Worm (Caenorhabditis elegans) whole organism, L4 larva: ENCODE measurements around the gene ZK938.3.

ENCODE experiments used
- aly-2 ChIP-seq: sonication (generic microtip); optimal IDR thresholded peaks from 2 replicates; lab custom pipeline; 2018; ENCODE audit warnings: missing biosample characterization, missing genetic modification characterization
- ama-1 ChIP-seq: fragments of 150-350 bp; optimal IDR thresholded peaks from 2 replicates; lab custom pipeline; 2014; ENCODE audit warnings: inconsistent platforms, mixed read lengths
- fos-1 ChIP-seq: fragments of 150-350 bp; optimal IDR thresholded peaks from 2 replicates; lab custom pipeline; 2014; ENCODE audit warnings: missing biosample characterization, missing genetic modification characterization
- jun-1 ChIP-seq: fragments of 150-350 bp; optimal IDR thresholded peaks from 2 replicates; lab custom pipeline; 2014; ENCODE audit warnings: missing biosample characterization, missing genetic modification reagents, missing genetic modification characterization
- lim-7 ChIP-seq: fragments of 200-800 bp; sonication (Bioruptor generic); IDR thresholded peaks from 2 replicates; pipeline ENCODE4 v1.3.6; 2022; ENCODE audit warnings: missing genetic modification characterization, missing compliant biosample characterization
- lin-39 ChIP-seq: fragments of 150-350 bp; optimal IDR thresholded peaks from 2 replicates; lab custom pipeline; 2014; ENCODE audit warnings: missing biosample characterization, missing genetic modification reagents, missing genetic modification characterization
- madf-9 ChIP-seq: fragments of 200-800 bp; sonication (Bioruptor generic); conservative IDR thresholded peaks from 2 replicates; pipeline ENCODE4 v1.3.6; 2022; ENCODE audit warnings: missing genetic modification reagents, missing genetic modification characterization, missing compliant biosample characterization
- nhr-237 ChIP-seq: sonication (generic microtip); optimal IDR thresholded peaks from 2 replicates; lab custom pipeline; 2017; ENCODE audit warnings: missing biosample characterization, missing genetic modification characterization
- nhr-25 ChIP-seq: sonication (generic microtip); optimal IDR thresholded peaks from 2 replicates; lab custom pipeline; 2017; ENCODE audit warnings: missing genetic modification characterization, mild to moderate bottlenecking, missing compliant biosample characterization, antibody characterized with exemption, moderate library complexity, borderline replicate concordance; ENCODE audit not compliant: insufficient read depth
- nhr-76 ChIP-seq: fragments of 150-350 bp; optimal IDR thresholded peaks from 2 replicates; lab custom pipeline; 2014; ENCODE audit warnings: missing biosample characterization, missing genetic modification characterization
- nhr-77 ChIP-seq: fragments of 150-350 bp; optimal IDR thresholded peaks from 2 replicates; lab custom pipeline; 2014; ENCODE audit warnings: missing biosample characterization, missing genetic modification characterization
- set-16 ChIP-seq: fragments of 200-800 bp; sonication (Bioruptor generic); IDR thresholded peaks from 2 replicates; pipeline ENCODE4 v1.3.6; 2022; ENCODE audit warnings: missing genetic modification reagents, missing genetic modification characterization, missing compliant biosample characterization
- unc-130 ChIP-seq: sonication (generic microtip); optimal IDR thresholded peaks from 2 replicates; lab custom pipeline; 2016; ENCODE audit warnings: missing genetic modification reagents, missing genetic modification characterization, missing compliant biosample characterization
- ztf-7 ChIP-seq: fragments of 150-350 bp; optimal IDR thresholded peaks from 2 replicates; lab custom pipeline; 2014; ENCODE audit warnings: missing biosample characterization, missing genetic modification characterization

DNA sequence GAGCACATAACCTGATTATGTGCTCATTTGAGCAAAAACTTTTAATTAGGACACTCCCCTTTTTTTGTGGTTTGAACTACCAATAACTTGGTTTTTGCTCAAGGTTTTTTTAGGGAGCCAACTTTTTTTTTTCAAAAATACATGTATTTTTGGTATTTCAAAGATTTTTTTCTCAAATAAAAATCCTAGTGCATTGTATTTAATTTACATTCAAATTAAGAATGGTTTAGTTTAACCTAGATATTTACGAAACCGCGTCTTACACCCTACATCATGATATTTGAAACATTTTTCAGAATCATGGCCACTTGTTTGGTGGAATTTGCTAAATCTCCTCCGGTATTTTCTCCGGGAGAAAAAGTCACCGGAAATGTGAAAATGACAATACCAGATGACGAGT is 1.2 kb upstream of the ZK938.3 start, which contains the start of gene arrd-5:
- TF ChIP-seq ama-1 (lab: Kevin White, UChicago) (no peak), jun-1 (no peak), nhr-77 (tag; lab: Kevin White, UChicago) (no peak), aly-2 (tag; lab: Kevin White, UChicago) (no peak), lim-7 (no peak), nhr-76 (no peak), fos-1 (tag; lab: Kevin White, UChicago) (no peak), set-16 (no peak), lin-39 (tag; lab: Kevin White, UChicago) (no peak), nhr-237 (tag; lab: Kevin White, UChicago) (no peak), madf-9 (GFP tag; lab: Robert Waterston, UW) (no peak), unc-130 (GFP tag; lab: Kevin White, UChicago) (no peak), nhr-25 (no peak), ztf-7 (tag; lab: Kevin White, UChicago) (no peak)
